Fruit fly (Drosophila melanogaster): ENCODE results near the gene Gdap1.

- no peak for TF ChIP-seq esg (GFP tag; conservative IDR thresholded peaks at IDR 0.05)
- TF ChIP-seq CG15601 (tag; optimal IDR thresholded peaks at IDR 0.05) = no peak
- TF ChIP-seq GATAe (GFP tag; conservative IDR thresholded peaks at IDR 0.05) = no peak
- no peak for TF ChIP-seq onecut (GFP tag; IDR thresholded peaks at IDR 0.05)
- no peak for TF ChIP-seq CG1647 (GFP tag; optimal IDR thresholded peaks at IDR 0.05)
- TF ChIP-seq inv (GFP tag; IDR thresholded peaks at IDR 0.05; ENCODE audit: partially characterized antibody) = no peak
- peak; percentile 55 for TF ChIP-seq psq (GFP tag; optimal IDR thresholded peaks at IDR 0.05)
Observed at dm6 chr3L:5184502-5184859, 42.7 kb downstream of the Gdap1 start.

All from whole organism, embryonic.